Worm (Caenorhabditis elegans) whole organism, L2 larva: ENCODE data around the gene let-805.

Experiments
- mdl-1 ChIP-seq, 2 experiments: fragments of 150-350 bp in 1 of 2; sonication (generic microtip) in 1 of 2; optimal IDR thresholded peaks; 2 replicates each; lab custom pipeline; 2017; ENCODE audit warnings: missing biosample characterization in 2 of 2, missing genetic modification characterization in 2 of 2
- skn-1 ChIP-seq: sonication (generic microtip); optimal IDR thresholded peaks from 2 replicates; lab custom pipeline; 2017; ENCODE audit warnings: missing biosample characterization, missing genetic modification characterization
- unc-39 ChIP-seq: fragments of 150-350 bp; optimal IDR thresholded peaks from 2 replicates; lab custom pipeline; 2014; ENCODE audit warnings: missing biosample characterization, missing genetic modification characterization
- zag-1 ChIP-seq: fragments of 150-350 bp; optimal IDR thresholded peaks from 2 replicates; lab custom pipeline; 2014; ENCODE audit warnings: missing biosample characterization, missing genetic modification characterization
- ztf-4 ChIP-seq: fragments of 150-350 bp; optimal IDR thresholded peaks from 2 replicates; lab custom pipeline; 2014; ENCODE audit warnings: missing biosample characterization, missing genetic modification characterization

DNA sequence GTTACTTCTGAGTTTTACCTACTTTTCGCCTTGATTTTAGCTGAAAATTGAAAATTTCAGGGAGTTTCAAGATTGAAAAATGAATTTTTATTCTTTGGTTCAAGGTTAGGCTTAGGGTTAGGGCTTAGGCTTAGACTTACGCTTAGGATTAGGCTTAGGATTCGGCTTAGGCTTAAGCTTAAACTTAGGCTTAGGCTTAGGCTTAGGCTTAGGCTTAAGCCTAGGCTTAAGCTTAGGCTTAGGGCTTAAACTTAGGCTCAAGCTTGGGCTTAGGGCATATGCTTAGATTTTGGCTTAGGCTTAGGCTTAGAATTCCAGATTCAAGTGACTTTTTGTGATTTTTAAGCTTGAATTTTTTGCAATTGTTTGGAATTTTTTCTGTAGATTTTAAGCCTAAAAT is 25.5 kb downstream of the let-805 start:
- no peak for TF ChIP-seq ztf-4
- no peak for TF ChIP-seq skn-1
- TF ChIP-seq unc-39 (tag; lab: Kevin White, UChicago): no peak
- TF ChIP-seq zag-1 (tag; lab: Kevin White, UChicago): no peak
- TF ChIP-seq mdl-1 (tag; optimal IDR thresholded peaks at IDR 0.05; lab: Kevin White, UChicago): no peak
